Fruit fly (Drosophila melanogaster) whole organism, embryonic: ENCODE data around the gene CG13248.

Experiments used
- Aef1 ChIP-seq: fragments of 200-800 bp; sonication (Bioruptor generic); IDR thresholded peaks from 3 replicates; pipeline ENCODE4 v1.3.6; 2022; ENCODE audit warnings: missing biosample characterization, missing genetic modification characterization
- Atf-2 ChIP-seq: fragments of 200-800 bp; sonication (Bioruptor generic); optimal IDR thresholded peaks from 2 replicates; lab custom pipeline; 2016; ENCODE audit warnings: missing biosample characterization, missing genetic modification characterization
- Atf6 ChIP-seq: fragments of 200-800 bp; sonication (Bioruptor generic); IDR thresholded peaks from 2 replicates; pipeline ENCODE4 v1.3.6; 2022; ENCODE audit warnings: missing biosample characterization, missing genetic modification characterization
- B-H1 ChIP-seq: fragments of 200-800 bp; sonication (Bioruptor generic); IDR thresholded peaks from 3 replicates; pipeline ENCODE4 v1.3.6; 2022; ENCODE audit warnings: missing biosample characterization, missing genetic modification characterization
- B-H2 ChIP-seq: fragments of 200-800 bp; sonication (Bioruptor generic); optimal IDR thresholded peaks from 2 replicates; lab custom pipeline; 2018; ENCODE audit warnings: missing biosample characterization, mild to moderate bottlenecking, missing genetic modification characterization
- Bdp1 ChIP-seq: fragments of 200-800 bp; sonication (Bioruptor generic); optimal IDR thresholded peaks from 3 replicates; lab custom pipeline; 2016; ENCODE audit warnings: missing biosample characterization, missing genetic modification characterization
- Bteb2 ChIP-seq: fragments of 200-800 bp; sonication (Bioruptor generic); optimal IDR thresholded peaks from 2 replicates; lab custom pipeline; 2016; ENCODE audit warnings: missing biosample characterization, missing genetic modification characterization
- CG10267 ChIP-seq: fragments of 200-800 bp; sonication (Bioruptor generic); optimal IDR thresholded peaks from 2 replicates; lab custom pipeline; 2018; ENCODE audit warnings: missing biosample characterization, mild to moderate bottlenecking, missing genetic modification characterization, moderate library complexity
- CG11456 ChIP-seq: fragments of 200-800 bp; sonication (Bioruptor generic); IDR thresholded peaks from 3 replicates; pipeline ENCODE4 v1.3.6; 2022; ENCODE audit warnings: missing biosample characterization, missing genetic modification characterization
- CG13424 ChIP-seq: fragments of 200-800 bp; sonication (Bioruptor generic); optimal IDR thresholded peaks from 2 replicates; lab custom pipeline; 2019; ENCODE audit warnings: missing biosample characterization, mild to moderate bottlenecking, missing genetic modification characterization, moderate library complexity
- CG14050 ChIP-seq: fragments of 200-800 bp; sonication (Bioruptor generic); IDR thresholded peaks from 3 replicates; pipeline ENCODE4 v1.3.6; 2022; ENCODE audit warnings: missing biosample characterization, missing genetic modification characterization
- CG14441 ChIP-seq: fragments of 200-800 bp; sonication (Bioruptor generic); IDR thresholded peaks from 2 replicates; pipeline ENCODE4 v1.3.6; 2022; ENCODE audit warnings: missing biosample characterization, missing genetic modification characterization
- CG1529 ChIP-seq: fragments of 200-800 bp; sonication (Bioruptor generic); optimal IDR thresholded peaks from 3 replicates; lab custom pipeline; 2018; ENCODE audit warnings: missing biosample characterization, missing genetic modification characterization
- CG15601 ChIP-seq: fragments of 200-800 bp; sonication (Bioruptor generic); optimal IDR thresholded peaks from 3 replicates; lab custom pipeline; 2019; ENCODE audit warnings: missing biosample characterization, mild to moderate bottlenecking, missing genetic modification characterization, moderate library complexity
- CG16815 ChIP-seq: fragments of 200-800 bp; sonication (Bioruptor generic); optimal IDR thresholded peaks from 3 replicates; lab custom pipeline; 2017; ENCODE audit warnings: missing biosample characterization, mild to moderate bottlenecking, missing genetic modification characterization
- CG18011 ChIP-seq: fragments of 200-800 bp; sonication (Bioruptor generic); optimal IDR thresholded peaks from 2 replicates; lab custom pipeline; 2017; ENCODE audit warnings: missing biosample characterization, missing genetic modification characterization, mild to moderate bottlenecking, moderate library complexity, missing genotype
- CG18262 ChIP-seq: fragments of 200-800 bp; optimal IDR thresholded peaks from 3 replicates; lab custom pipeline; 2019; ENCODE audit warnings: missing biosample characterization, mild to moderate bottlenecking, missing genetic modification characterization, moderate library complexity
- CG2202 ChIP-seq: fragments of 200-800 bp; sonication (Bioruptor generic); optimal IDR thresholded peaks from 2 replicates; lab custom pipeline; 2018; ENCODE audit warnings: missing biosample characterization, mild to moderate bottlenecking, missing genetic modification characterization
- CG2875 ChIP-seq: fragments of 200-800 bp; sonication (Bioruptor generic); optimal IDR thresholded peaks from 2 replicates; lab custom pipeline; 2017; ENCODE audit warnings: missing biosample characterization, mild to moderate bottlenecking, missing genetic modification characterization, missing genetic modification reagents
- CG3847 ChIP-seq: fragments of 200-800 bp; sonication (Bioruptor generic); IDR thresholded peaks from 2 replicates; pipeline ENCODE4 v1.3.6; 2022; ENCODE audit warnings: missing biosample characterization, missing genetic modification characterization
- CG4617 ChIP-seq: fragments of 200-800 bp; sonication (Bioruptor generic); optimal IDR thresholded peaks from 3 replicates; lab custom pipeline; 2016; ENCODE audit warnings: missing biosample characterization, missing genetic modification characterization, borderline replicate concordance
- CG6791 ChIP-seq: fragments of 200-800 bp; sonication (Bioruptor generic); IDR thresholded peaks from 3 replicates; pipeline ENCODE4 v1.3.6; 2022; ENCODE audit warnings: missing biosample characterization, missing genetic modification characterization; ENCODE audit not compliant: partially characterized antibody
- CG6854 ChIP-seq: fragments of 200-800 bp; sonication (Bioruptor generic); optimal IDR thresholded peaks from 3 replicates; lab custom pipeline; 2017; ENCODE audit warnings: missing biosample characterization, mild to moderate bottlenecking, missing genetic modification characterization
- CG7357 ChIP-seq: fragments of 200-800 bp; sonication (Bioruptor generic); IDR thresholded peaks from 3 replicates; pipeline ENCODE4 v1.3.6; 2022; ENCODE audit warnings: missing biosample characterization, missing genetic modification characterization
- CG9817 ChIP-seq: fragments of 200-800 bp; sonication (Bioruptor generic); optimal IDR thresholded peaks from 2 replicates; lab custom pipeline; 2018; ENCODE audit warnings: missing biosample characterization, mild to moderate bottlenecking, missing genetic modification characterization, moderate library complexity
- CHES-1-like ChIP-seq: fragments of 200-800 bp; sonication (Bioruptor generic); optimal IDR thresholded peaks from 2 replicates; lab custom pipeline; 2016; ENCODE audit warnings: missing biosample characterization, missing genetic modification characterization
- Camta ChIP-seq: fragments of 200-800 bp; sonication (Bioruptor generic); optimal IDR thresholded peaks from 2 replicates; lab custom pipeline; 2016; ENCODE audit warnings: missing biosample characterization, missing genetic modification characterization
- CkIIα-i1 ChIP-seq: fragments of 200-800 bp; sonication (Bioruptor generic); IDR thresholded peaks from 2 replicates; pipeline ENCODE4 v1.3.6; 2022; ENCODE audit warnings: missing biosample characterization, missing genetic modification characterization
- Doc3 ChIP-seq: fragments of 200-800 bp; sonication (Bioruptor generic); IDR thresholded peaks from 3 replicates; pipeline ENCODE4 v1.3.6; 2022; ENCODE audit warnings: missing biosample characterization, missing genetic modification characterization; ENCODE audit not compliant: partially characterized antibody
- Drgx ChIP-seq: fragments of 200-800 bp; sonication (Bioruptor generic); IDR thresholded peaks from 2 replicates; pipeline ENCODE4 v1.3.6; 2022; ENCODE audit warnings: missing biosample characterization, missing genetic modification characterization
- Ets97D ChIP-seq: fragments of 200-800 bp; sonication (Bioruptor generic); optimal IDR thresholded peaks from 3 replicates; lab custom pipeline; 2016; ENCODE audit warnings: missing biosample characterization, missing genetic modification characterization
- HmgZ ChIP-seq: fragments of 200-800 bp; sonication (Bioruptor generic); optimal IDR thresholded peaks from 2 replicates; lab custom pipeline; 2018; ENCODE audit warnings: missing biosample characterization, mild to moderate bottlenecking, missing genetic modification characterization
- Hr39 ChIP-seq: fragments of >200 bp; optimal IDR thresholded peaks from 2 replicates; lab custom pipeline; 2017
- Max ChIP-seq: fragments of 200-800 bp; sonication (Bioruptor generic); optimal IDR thresholded peaks from 2 replicates; lab custom pipeline; 2016; ENCODE audit warnings: missing biosample characterization, mild to moderate bottlenecking, missing genetic modification characterization
- NFAT ChIP-seq: fragments of 200-800 bp; sonication (Bioruptor generic); IDR thresholded peaks from 2 replicates; pipeline ENCODE4 v1.3.6; 2022; ENCODE audit warnings: missing biosample characterization, missing genetic modification characterization
- Nf-YA ChIP-seq: fragments of 200-800 bp; sonication (Bioruptor generic); IDR thresholded peaks from 2 replicates; pipeline ENCODE4 v1.3.6; 2022; ENCODE audit warnings: missing biosample characterization, missing genetic modification characterization
- bab2 ChIP-seq: fragments of 200-800 bp; sonication (Bioruptor generic); optimal IDR thresholded peaks from 2 replicates; lab custom pipeline; 2016; ENCODE audit warnings: missing biosample characterization, missing genetic modification characterization
- bowl ChIP-seq: fragments of 200-800 bp; sonication (Bioruptor generic); IDR thresholded peaks from 2 replicates; pipeline ENCODE4 v1.3.6; 2022; ENCODE audit warnings: missing biosample characterization, missing genetic modification characterization
- btn ChIP-seq: fragments of 200-800 bp; sonication (Bioruptor generic); optimal IDR thresholded peaks from 2 replicates; lab custom pipeline; 2016; ENCODE audit warnings: missing biosample characterization, missing genetic modification characterization
- fru ChIP-seq: fragments of >200 bp; optimal IDR thresholded peaks from 2 replicates; lab custom pipeline; 2017
- gfzf ChIP-seq: fragments of 200-800 bp; sonication (Bioruptor generic); optimal IDR thresholded peaks from 2 replicates; lab custom pipeline; 2016; ENCODE audit warnings: missing biosample characterization, mild to moderate bottlenecking, missing genetic modification characterization, moderate library complexity
- gsb ChIP-seq: fragments of 200-800 bp; sonication (Bioruptor generic); IDR thresholded peaks from 2 replicates; pipeline ENCODE4 v1.3.6; 2022; ENCODE audit warnings: missing biosample characterization, missing genetic modification characterization
- pb ChIP-seq: fragments of 200-800 bp; sonication (Bioruptor generic); optimal IDR thresholded peaks from 3 replicates; lab custom pipeline; 2016; ENCODE audit warnings: missing biosample characterization, missing genetic modification characterization
- rib ChIP-seq: fragments of 200-800 bp; sonication (Bioruptor generic); IDR thresholded peaks from 2 replicates; pipeline ENCODE4 v1.3.6; 2022; ENCODE audit warnings: missing biosample characterization, missing genetic modification characterization
- sisA ChIP-seq: fragments of 200-800 bp; sonication (Bioruptor generic); IDR thresholded peaks from 2 replicates; pipeline ENCODE4 v1.3.6; 2022; ENCODE audit warnings: missing biosample characterization, missing genetic modification characterization
- so ChIP-seq: fragments of 200-800 bp; sonication (Bioruptor generic); IDR thresholded peaks from 3 replicates; pipeline ENCODE4 v1.3.6; 2022; ENCODE audit warnings: missing biosample characterization, missing genetic modification characterization
- trh ChIP-seq: fragments of 200-800 bp; sonication (Bioruptor generic); optimal IDR thresholded peaks from 2 replicates; lab custom pipeline; 2016; ENCODE audit warnings: missing biosample characterization, missing genetic modification characterization
- vfl ChIP-seq: fragments of 200-800 bp; sonication (Bioruptor generic); optimal IDR thresholded peaks from 2 replicates; lab custom pipeline; 2016; ENCODE audit warnings: missing biosample characterization, missing genetic modification characterization
- zf30C ChIP-seq: fragments of 200-800 bp; sonication (Bioruptor generic); optimal IDR thresholded peaks from 3 replicates; lab custom pipeline; 2018; ENCODE audit warnings: missing biosample characterization, mild to moderate bottlenecking, missing genetic modification characterization
- zfh1 ChIP-seq: fragments of 200-800 bp; sonication (Bioruptor generic); IDR thresholded peaks from 3 replicates; pipeline ENCODE4 v1.3.6; 2022; ENCODE audit warnings: missing biosample characterization, missing genetic modification characterization

The CG13248 gene

DNA sequence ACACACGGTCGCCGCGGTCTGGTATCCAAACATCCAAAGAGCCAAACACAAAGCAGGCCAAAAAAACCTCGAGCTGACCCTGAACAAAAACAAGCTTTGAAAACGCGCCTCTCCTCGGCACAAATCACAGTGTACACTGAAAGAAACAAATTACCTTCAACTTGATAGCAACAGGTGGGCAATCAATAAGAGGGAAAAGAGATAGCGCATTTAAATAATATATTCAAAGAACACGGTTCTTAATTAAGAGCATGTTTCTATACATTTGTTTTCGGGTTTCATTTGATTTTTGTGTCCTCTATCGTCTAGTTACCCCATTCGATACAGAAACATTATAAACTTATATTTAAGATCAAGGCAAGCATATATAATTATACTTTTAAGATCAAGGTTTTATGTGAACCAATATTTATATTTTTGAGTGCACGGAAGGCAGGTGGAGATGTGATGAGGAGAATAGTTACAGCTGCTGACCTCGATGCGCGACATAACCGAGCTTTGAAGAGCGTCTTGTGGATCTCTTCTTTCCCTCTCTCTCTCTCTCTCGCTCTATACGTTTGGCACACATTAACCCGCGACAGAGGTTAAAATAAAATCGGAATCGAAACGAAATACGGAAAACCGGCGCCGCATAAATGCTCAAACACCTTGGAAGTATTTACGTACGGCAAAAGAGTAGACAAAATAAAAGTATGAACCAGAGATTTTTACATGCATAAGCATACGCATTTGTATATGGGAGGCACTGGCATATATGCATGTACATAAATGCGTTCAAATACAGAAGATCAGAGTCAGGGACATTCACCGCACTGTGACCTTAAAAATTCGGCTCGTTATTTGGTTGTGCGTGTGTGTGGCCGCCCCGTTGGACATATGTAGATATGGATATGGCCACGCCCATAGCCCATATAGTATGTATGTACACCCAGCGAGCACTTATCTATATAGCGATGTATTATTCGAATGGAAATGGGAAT, 11.8 kb downstream of the CG13248 start (continued):
- TF ChIP-seq rib (GFP tag; lab: Robert Waterston, UW), result no peak
- peak; percentile 57; the same call in 1 of the 2 replicates for TF ChIP-seq NFAT (GFP tag; lab: Robert Waterston, UW)
- TF ChIP-seq Bdp1 (GFP tag; lab: Kevin White, UChicago), result peak; percentile 63
- TF ChIP-seq zfh1, result peak; percentile 64; the same call in 1 of the 3 replicates
- TF ChIP-seq CG14050 (GFP tag; lab: Robert Waterston, UW), result peak; percentile 69
- TF ChIP-seq CG16815 (GFP tag; lab: Kevin White, UChicago), result peak; percentile 60
- peak; percentile 68 for TF ChIP-seq CG18011 (GFP tag; lab: Kevin White, UChicago)
- 0 out of 2 replicates have a peak, but pooled peaks have one; percentile 39 for TF ChIP-seq Nf-YA
- peak; percentile 63 for TF ChIP-seq Atf-2 (GFP tag; lab: Kevin White, UChicago)
- TF ChIP-seq CG14441 (GFP tag; lab: Robert Waterston, UW), result peak; percentile 79
- TF ChIP-seq gfzf, result no peak
- TF ChIP-seq Ets97D (GFP tag; lab: Kevin White, UChicago), result peak; percentile 20
- peak; percentile 81 for TF ChIP-seq zf30C
- TF ChIP-seq CG15601 (tag; lab: Kevin White, UChicago), result peak; percentile 82
- peak; percentile 91 for TF ChIP-seq CG13424
- peak; percentile 73 for TF ChIP-seq gsb
- TF ChIP-seq vfl (GFP tag; lab: Kevin White, UChicago), result peak; percentile 55
- TF ChIP-seq Atf6 (GFP tag; lab: Robert Waterston, UW), result peak; percentile 84
- peak; percentile 18 for TF ChIP-seq btn
- TF ChIP-seq CG2202, result peak; percentile 57
- no peak for TF ChIP-seq Hr39 (lab: Kevin White, UChicago)
- peak; percentile 32 for TF ChIP-seq CG4617 (GFP tag; lab: Kevin White, UChicago)
- peak; percentile 74 for TF ChIP-seq HmgZ (tag; lab: Kevin White, UChicago)
- peak; percentile 46 for TF ChIP-seq trh
- TF ChIP-seq CG10267 (tag; lab: Kevin White, UChicago), result peak; percentile 82
- TF ChIP-seq CG2875 (GFP tag; lab: Kevin White, UChicago), result peak; percentile 80
- peak; percentile 86 for TF ChIP-seq CG1529
- TF ChIP-seq B-H2, result no peak
- TF ChIP-seq CG3847 (GFP tag; lab: Robert Waterston, UW), result peak; percentile 73
- TF ChIP-seq CG6854 (GFP tag; lab: Kevin White, UChicago), result peak; percentile 87
- peak; percentile 71 for TF ChIP-seq Bteb2 (GFP tag; lab: Kevin White, UChicago)
- TF ChIP-seq Aef1 (GFP tag; lab: Robert Waterston, UW), result peak; percentile 73
- TF ChIP-seq CG6791 (GFP tag; lab: Robert Waterston, UW), result no peak
- peak; percentile 67 for TF ChIP-seq B-H1 (GFP tag; lab: Robert Waterston, UW)
- TF ChIP-seq bab2 (GFP tag; lab: Kevin White, UChicago), result peak; percentile 71
- peak; percentile 91 for TF ChIP-seq CG18262
- TF ChIP-seq CG9817 (tag; lab: Kevin White, UChicago), result peak; percentile 82
- TF ChIP-seq pb (GFP tag; lab: Kevin White, UChicago), result peak; percentile 38
- TF ChIP-seq fru (lab: Kevin White, UChicago), result no peak
- TF ChIP-seq Drgx (GFP tag; lab: Robert Waterston, UW), result peak; percentile 78
- 0 out of 2 replicates have a peak, but pooled peaks have one; percentile 13 for TF ChIP-seq bowl (GFP tag; lab: Robert Waterston, UW)
- TF ChIP-seq CG11456 (GFP tag; lab: Robert Waterston, UW), result peak; percentile 74; the same call in 2 of the 3 replicates
- TF ChIP-seq CG7357, result peak; percentile 62
- peak; percentile 60 for TF ChIP-seq Camta (GFP tag; lab: Kevin White, UChicago)
- peak; percentile 86 for TF ChIP-seq so (GFP tag; lab: Robert Waterston, UW)
- peak; percentile 83 for TF ChIP-seq Max (GFP tag; lab: Kevin White, UChicago)
- no peak for TF ChIP-seq CkIIα-i1 (GFP tag; lab: Robert Waterston, UW)
- peak; percentile 50 for TF ChIP-seq CHES-1-like (GFP tag; lab: Kevin White, UChicago)
- no peak for TF ChIP-seq Doc3 (GFP tag; lab: Robert Waterston, UW)
- TF ChIP-seq sisA (GFP tag; lab: Robert Waterston, UW), result peak; percentile 83
